Worm (Caenorhabditis elegans) whole organism, young adult: ENCODE results near the gene gst-28.

ENCODE experiments used
- C17E4.6 ChIP-seq: fragments of 200-800 bp; sonication (Bioruptor generic); IDR thresholded peaks from 2 replicates; pipeline ENCODE4 v1.3.6; 2022; ENCODE audit warnings: missing genetic modification reagents, missing genetic modification characterization, missing compliant biosample characterization
- ZK185.1 ChIP-seq: sonication (generic microtip); optimal IDR thresholded peaks from 2 replicates; lab custom pipeline; 2016; ENCODE audit warnings: mild to moderate bottlenecking, missing genetic modification characterization, missing compliant biosample characterization; ENCODE audit not compliant: poor library complexity, severe bottlenecking
- dox-1 ChIP-seq: fragments of 200-800 bp; sonication (Bioruptor generic); IDR thresholded peaks from 2 replicates; pipeline ENCODE4 v1.3.6; 2022; ENCODE audit warnings: missing genetic modification reagents, missing genetic modification characterization, missing compliant biosample characterization
- dpl-1 ChIP-seq: fragments of 150-350 bp; optimal IDR thresholded peaks from 2 replicates; lab custom pipeline; 2014; ENCODE audit warnings: missing biosample characterization, missing genetic modification reagents, missing genetic modification characterization
- egl-18 ChIP-seq: fragments of 200-800 bp; sonication (Bioruptor generic); IDR thresholded peaks from 2 replicates; pipeline ENCODE4 v1.3.6; 2022; ENCODE audit warnings: missing genetic modification reagents, missing genetic modification characterization, missing compliant biosample characterization
- ets-4 ChIP-seq: fragments of 200-800 bp; sonication (Bioruptor generic); optimal IDR thresholded peaks from 2 replicates; lab custom pipeline; 2018; ENCODE audit warnings: mild to moderate bottlenecking, missing genetic modification characterization, missing compliant biosample characterization
- hsf-1 ChIP-seq: fragments of 200-800 bp; sonication (Bioruptor generic); IDR thresholded peaks from 2 replicates; pipeline ENCODE4 v1.3.6; 2022; ENCODE audit warnings: missing genetic modification reagents, missing genetic modification characterization, missing compliant biosample characterization
- lin-54 ChIP-seq: fragments of 200-800 bp; sonication (Bioruptor generic); optimal IDR thresholded peaks from 2 replicates; lab custom pipeline; 2018; ENCODE audit warnings: mild to moderate bottlenecking, missing genetic modification characterization, missing compliant biosample characterization
- madf-10 ChIP-seq: sonication (generic microtip); optimal IDR thresholded peaks from 2 replicates; lab custom pipeline; 2016; ENCODE audit warnings: mild to moderate bottlenecking, missing genetic modification characterization, missing compliant biosample characterization
- nhr-90 ChIP-seq: sonication (generic microtip); optimal IDR thresholded peaks from 2 replicates; lab custom pipeline; 2016; ENCODE audit warnings: missing genotype, mild to moderate bottlenecking, missing genetic modification characterization, missing compliant biosample characterization
- snpc-4 ChIP-seq, 5 experiments: fragments of 150-350 bp in 1 of 5; sonication (generic microtip) in 4 of 5; optimal IDR thresholded peaks; 2 replicates each; lab custom pipeline; 2014 to 2018; ENCODE audit warnings: missing genetic modification characterization in 5 of 5, missing biosample characterization in 3 of 5, antibody characterized with exemption in 2 of 5, mild to moderate bottlenecking in 2 of 5, missing compliant biosample characterization in 2 of 5, missing genotype in 2 of 5, moderate library complexity in 2 of 5, missing genetic modification reagents in 1 of 5
- ztf-28 ChIP-seq: fragments of 200-800 bp; sonication (Bioruptor generic); IDR thresholded peaks from 2 replicates; pipeline ENCODE4 v1.3.6; 2022; ENCODE audit warnings: missing genetic modification reagents, missing genetic modification characterization, missing compliant biosample characterization

- TF ChIP-seq lin-54 (GFP tag; lab: Kevin White, UChicago) (no peak), dpl-1 (GFP tag; lab: Kevin White, UChicago) (no peak), ZK185.1 (tag; lab: Kevin White, UChicago) (peak; percentile 28), ets-4 (GFP tag; lab: Kevin White, UChicago) (no peak), ztf-28 (no peak), C17E4.6 (no peak), madf-10 (tag; lab: Kevin White, UChicago) (no peak), nhr-90 (tag; lab: Kevin White, UChicago) (no peak), dox-1 (GFP tag; lab: Robert Waterston, UW) (no peak), egl-18 (no peak), snpc-4 (GFP tag; optimal IDR thresholded peaks at IDR 0.05; lab: Kevin White, UChicago) (no peak), snpc-4 (tag; optimal IDR thresholded peaks at IDR 0.05; lab: Kevin White, UChicago) (no peak), hsf-1 (GFP tag; lab: Robert Waterston, UW) (no peak)
These were observed 38.0 kb upstream of the gst-28 start for ce11 chrII:15205346-15205745.
